Fruit fly (Drosophila melanogaster) whole organism, embryonic: ENCODE measurements around the gene Shmt.

Source experiments
- Abd-B ChIP-seq: fragments of 200-800 bp; sonication (Bioruptor generic); optimal IDR thresholded peaks from 2 replicates; lab custom pipeline; 2018; ENCODE audit warnings: missing biosample characterization, mild to moderate bottlenecking, missing genetic modification characterization, moderate library complexity
- CG10321 ChIP-seq: fragments of 200-800 bp; sonication (Bioruptor generic); IDR thresholded peaks from 2 replicates; pipeline ENCODE4 v1.3.6; 2022; ENCODE audit warnings: missing biosample characterization, missing genetic modification characterization
- CG10462 ChIP-seq: fragments of 200-800 bp; sonication (Bioruptor generic); optimal IDR thresholded peaks from 2 replicates; lab custom pipeline; 2016; ENCODE audit warnings: missing biosample characterization, missing genetic modification characterization
- CG12155 ChIP-seq: fragments of 200-800 bp; sonication (Bioruptor generic); optimal IDR thresholded peaks from 3 replicates; lab custom pipeline; 2016; ENCODE audit warnings: missing biosample characterization, missing genetic modification characterization
- CG12219 ChIP-seq: fragments of 200-800 bp; sonication (Bioruptor generic); optimal IDR thresholded peaks from 3 replicates; lab custom pipeline; 2018; ENCODE audit warnings: missing biosample characterization, mild to moderate bottlenecking, missing genetic modification characterization
- CG12236 ChIP-seq: fragments of 200-800 bp; sonication (Bioruptor generic); optimal IDR thresholded peaks from 2 replicates; lab custom pipeline; 2016; ENCODE audit warnings: missing biosample characterization, missing genetic modification characterization
- CG1529 ChIP-seq: fragments of 200-800 bp; sonication (Bioruptor generic); optimal IDR thresholded peaks from 3 replicates; lab custom pipeline; 2018; ENCODE audit warnings: missing biosample characterization, missing genetic modification characterization
- CG1602 ChIP-seq: fragments of 200-800 bp; sonication (Bioruptor generic); optimal IDR thresholded peaks from 3 replicates; lab custom pipeline; 2016; ENCODE audit warnings: missing biosample characterization, missing genetic modification characterization
- CG16813 ChIP-seq: fragments of 200-800 bp; sonication (Bioruptor generic); IDR thresholded peaks from 3 replicates; pipeline ENCODE4 v1.3.6; 2022; ENCODE audit warnings: missing biosample characterization, missing genetic modification characterization; ENCODE audit not compliant: partially characterized antibody
- CG7357 ChIP-seq: fragments of 200-800 bp; sonication (Bioruptor generic); IDR thresholded peaks from 3 replicates; pipeline ENCODE4 v1.3.6; 2022; ENCODE audit warnings: missing biosample characterization, missing genetic modification characterization
- CG9932 ChIP-seq: fragments of 200-800 bp; sonication (Bioruptor generic); IDR thresholded peaks from 2 replicates; pipeline ENCODE4 v1.3.6; 2022; ENCODE audit warnings: missing biosample characterization, missing genetic modification characterization
- CTCF ChIP-seq: fragments of 200-800 bp; sonication (Bioruptor generic); optimal IDR thresholded peaks from 2 replicates; lab custom pipeline; 2017; ENCODE audit warnings: missing biosample characterization, mild to moderate bottlenecking, missing genetic modification characterization, moderate library complexity
- Dll ChIP-seq: fragments of 200-800 bp; sonication (Bioruptor generic); IDR thresholded peaks from 4 replicates; pipeline ENCODE4 v1.3.6; 2022; ENCODE audit warnings: missing biosample characterization, missing genetic modification characterization; ENCODE audit not compliant: partially characterized antibody
- Doc3 ChIP-seq: fragments of 200-800 bp; sonication (Bioruptor generic); IDR thresholded peaks from 3 replicates; pipeline ENCODE4 v1.3.6; 2022; ENCODE audit warnings: missing biosample characterization, missing genetic modification characterization; ENCODE audit not compliant: partially characterized antibody
- Dp ChIP-seq: fragments of 200-800 bp; sonication (Bioruptor generic); optimal IDR thresholded peaks from 2 replicates; lab custom pipeline; 2018; ENCODE audit warnings: missing biosample characterization, mild to moderate bottlenecking, missing genetic modification characterization, moderate library complexity
- H15 ChIP-seq: fragments of 200-800 bp; sonication (Bioruptor generic); IDR thresholded peaks from 3 replicates; pipeline ENCODE4 v1.3.6; 2022; ENCODE audit warnings: missing biosample characterization, missing genetic modification characterization
- HLH4C ChIP-seq: fragments of 200-800 bp; sonication (Bioruptor generic); IDR thresholded peaks from 3 replicates; pipeline ENCODE4 v1.3.6; 2022; ENCODE audit warnings: missing biosample characterization, missing genetic modification characterization; ENCODE audit not compliant: partially characterized antibody
- Hmr ChIP-seq: fragments of 200-800 bp; sonication (Bioruptor generic); optimal IDR thresholded peaks from 3 replicates; lab custom pipeline; 2017; ENCODE audit warnings: mild to moderate bottlenecking, missing biosample characterization, missing genetic modification reagents, missing genetic modification characterization
- Med ChIP-seq: fragments of 200-800 bp; sonication (Bioruptor generic); peaks from one replicate; lab custom pipeline; 2016; ENCODE audit warnings: missing biosample characterization, missing genetic modification characterization, mild to moderate bottlenecking, inconsistent platforms, moderate library complexity
- NK7.1 ChIP-seq: fragments of 200-800 bp; sonication (Bioruptor generic); optimal IDR thresholded peaks from 3 replicates; lab custom pipeline; 2016; ENCODE audit warnings: missing biosample characterization, missing genetic modification characterization
- Opbp ChIP-seq: fragments of 200-800 bp; sonication (Bioruptor generic); IDR thresholded peaks from 3 replicates; pipeline ENCODE4 v1.3.6; 2022; ENCODE audit warnings: missing biosample characterization, missing genetic modification characterization; ENCODE audit not compliant: partially characterized antibody
- Rfx ChIP-seq: fragments of 200-800 bp; sonication (Bioruptor generic); IDR thresholded peaks from 2 replicates; pipeline ENCODE4 v1.3.6; 2022; ENCODE audit warnings: missing biosample characterization, missing genetic modification characterization
- Scr ChIP-seq: fragments of 200-800 bp; sonication (Bioruptor generic); IDR thresholded peaks from 2 replicates; pipeline ENCODE4 v1.3.6; 2022; ENCODE audit warnings: missing biosample characterization, missing genetic modification characterization; ENCODE audit not compliant: partially characterized antibody
- Sin3A ChIP-seq: fragments of >200 bp; optimal IDR thresholded peaks from 2 replicates; lab custom pipeline; 2018
- Sry-β ChIP-seq: fragments of 200-800 bp; sonication (Bioruptor generic); optimal IDR thresholded peaks from 2 replicates; lab custom pipeline; 2018; ENCODE audit warnings: missing biosample characterization, mild to moderate bottlenecking, missing genetic modification characterization, moderate library complexity
- Sry-δ ChIP-seq: fragments of 200-800 bp; sonication (Bioruptor generic); optimal IDR thresholded peaks from 2 replicates; lab custom pipeline; 2016; ENCODE audit warnings: missing biosample characterization, missing genetic modification characterization
- amos ChIP-seq: fragments of 200-800 bp; sonication (Bioruptor generic); IDR thresholded peaks from 2 replicates; pipeline ENCODE4 v1.3.6; 2022; ENCODE audit warnings: missing biosample characterization, missing genetic modification characterization; ENCODE audit not compliant: partially characterized antibody
- ash1 ChIP-seq: fragments of 200-800 bp; sonication (Bioruptor generic); optimal IDR thresholded peaks from 2 replicates; lab custom pipeline; 2018; ENCODE audit warnings: missing biosample characterization, mild to moderate bottlenecking, missing genetic modification characterization
- chinmo ChIP-seq: fragments of 200-800 bp; sonication (Bioruptor generic); IDR thresholded peaks from 4 replicates; pipeline ENCODE4 v1.3.6; 2022; ENCODE audit warnings: missing biosample characterization, missing genetic modification characterization; ENCODE audit not compliant: partially characterized antibody
- disco-r ChIP-seq: fragments of 200-800 bp; sonication (Bioruptor generic); optimal IDR thresholded peaks from 2 replicates; lab custom pipeline; 2016; ENCODE audit warnings: missing biosample characterization, missing genetic modification characterization
- dmrt11E ChIP-seq: fragments of 200-800 bp; sonication (Bioruptor generic); optimal IDR thresholded peaks from 3 replicates; lab custom pipeline; 2018; ENCODE audit warnings: missing biosample characterization, mild to moderate bottlenecking, missing genetic modification characterization, moderate library complexity
- gsb-n ChIP-seq: fragments of 200-800 bp; sonication (Bioruptor generic); optimal IDR thresholded peaks from 3 replicates; lab custom pipeline; 2018; ENCODE audit warnings: missing biosample characterization, mild to moderate bottlenecking, missing genetic modification characterization
- hbn ChIP-seq: fragments of 200-800 bp; sonication (Bioruptor generic); IDR thresholded peaks from 2 replicates; pipeline ENCODE4 v1.3.6; 2022; ENCODE audit warnings: missing biosample characterization, missing genetic modification characterization; ENCODE audit not compliant: partially characterized antibody
- insv ChIP-seq, 2 experiments: fragments of 200-800 bp; sonication (Bioruptor generic); optimal IDR thresholded peaks; 3 replicates each; lab custom pipeline; 2016 to 2018; ENCODE audit warnings: missing biosample characterization in 2 of 2, missing genetic modification characterization in 2 of 2
- inv ChIP-seq: fragments of 200-800 bp; sonication (Bioruptor generic); IDR thresholded peaks from 2 replicates; pipeline ENCODE4 v1.3.6; 2022; ENCODE audit warnings: missing biosample characterization, missing genetic modification characterization; ENCODE audit not compliant: partially characterized antibody
- jumu ChIP-seq: fragments of 200-800 bp; sonication (Bioruptor generic); optimal IDR thresholded peaks from 3 replicates; lab custom pipeline; 2016; ENCODE audit warnings: missing biosample characterization, missing genetic modification characterization
- knrl ChIP-seq: fragments of 200-800 bp; sonication (Bioruptor generic); IDR thresholded peaks from 3 replicates; pipeline ENCODE4 v1.3.6; 2022; ENCODE audit warnings: missing biosample characterization, missing genetic modification characterization; ENCODE audit not compliant: partially characterized antibody
- nerfin-2 ChIP-seq: fragments of 200-800 bp; sonication (Bioruptor generic); IDR thresholded peaks from 2 replicates; pipeline ENCODE4 v1.3.6; 2022; ENCODE audit warnings: missing biosample characterization, missing genetic modification characterization; ENCODE audit not compliant: partially characterized antibody
- pita ChIP-seq: fragments of 200-800 bp; sonication (Bioruptor generic); optimal IDR thresholded peaks from 2 replicates; lab custom pipeline; 2017; ENCODE audit warnings: missing biosample characterization, mild to moderate bottlenecking, missing genetic modification characterization
- pnt ChIP-seq: fragments of 200-800 bp; sonication (Bioruptor generic); optimal IDR thresholded peaks from 3 replicates; lab custom pipeline; 2016; ENCODE audit warnings: missing biosample characterization, missing genetic modification characterization
- ranshi ChIP-seq: fragments of 200-800 bp; sonication (Bioruptor generic); IDR thresholded peaks from 2 replicates; pipeline ENCODE4 v1.3.6; 2022; ENCODE audit warnings: missing biosample characterization, missing genetic modification characterization
- tio ChIP-seq: fragments of 200-800 bp; sonication (Bioruptor generic); optimal IDR thresholded peaks from 2 replicates; lab custom pipeline; 2017; ENCODE audit warnings: missing biosample characterization, missing genetic modification characterization, inconsistent platforms
- yki ChIP-seq: fragments of >200 bp; optimal IDR thresholded peaks from 3 replicates; lab custom pipeline; 2018
- z ChIP-seq: fragments of 200-800 bp; sonication (Bioruptor generic); IDR thresholded peaks from 3 replicates; pipeline ENCODE4 v1.3.6; 2022; ENCODE audit warnings: missing biosample characterization, missing genetic modification characterization
- zen ChIP-seq: fragments of 200-800 bp; sonication (Bioruptor generic); optimal IDR thresholded peaks from 3 replicates; lab custom pipeline; 2018; ENCODE audit warnings: missing biosample characterization, mild to moderate bottlenecking, missing genetic modification characterization, moderate library complexity

Shmt gene

DNA sequence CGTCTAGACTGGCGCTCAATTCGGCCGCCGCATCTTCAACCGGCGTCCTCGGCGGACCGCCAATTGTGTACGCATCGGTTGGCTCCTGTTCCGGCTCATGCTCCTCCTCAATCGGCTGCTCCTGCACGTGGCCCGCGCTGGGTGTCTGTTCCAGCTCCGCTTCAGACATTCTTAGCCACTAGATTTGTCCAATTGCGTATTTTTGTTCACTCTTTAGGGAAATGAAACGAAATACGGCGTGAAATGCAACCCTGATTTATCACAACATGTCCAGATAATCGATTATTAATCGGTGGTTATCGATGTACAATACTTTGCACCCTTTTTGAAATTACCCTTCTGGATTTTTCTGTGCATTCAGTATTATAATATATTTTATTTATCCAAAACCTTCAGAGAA, 40.0 kb downstream of the Shmt start, which contains the start of gene mof (continued):
- no peak for TF ChIP-seq tio (GFP tag; lab: Kevin White, UChicago)
- TF ChIP-seq Sry-β (GFP tag; lab: Kevin White, UChicago), result no peak
- no peak for TF ChIP-seq CG10462 (GFP tag; lab: Kevin White, UChicago)
- no peak for TF ChIP-seq CG7357 (GFP tag; lab: Robert Waterston, UW)
- no peak for TF ChIP-seq H15 (GFP tag; lab: Robert Waterston, UW)
- peak; percentile 55 for TF ChIP-seq inv (GFP tag; lab: Robert Waterston, UW)
- no peak for TF ChIP-seq insv (GFP tag; optimal IDR thresholded peaks at IDR 0.05; lab: Kevin White, UChicago)
- TF ChIP-seq CG10321 (GFP tag; lab: Robert Waterston, UW), result no peak
- TF ChIP-seq CG1602 (GFP tag; lab: Kevin White, UChicago), result no peak
- TF ChIP-seq Dp (GFP tag; lab: Kevin White, UChicago), result peak; percentile 78
- peak; percentile 74 for TF ChIP-seq Dll (GFP tag; lab: Robert Waterston, UW)
- TF ChIP-seq HLH4C, result peak; percentile 87
- peak; percentile 50 for TF ChIP-seq Sry-δ
- peak; percentile 57; the same call in 2 of the 3 replicates for TF ChIP-seq knrl
- no peak for TF ChIP-seq pita (GFP tag; lab: Kevin White, UChicago)
- TF ChIP-seq jumu (GFP tag; lab: Kevin White, UChicago), result no peak
- TF ChIP-seq CG16813 (GFP tag; lab: Robert Waterston, UW), result peak; percentile 69
- no peak for TF ChIP-seq CTCF (GFP tag; lab: Kevin White, UChicago)
- no peak for TF ChIP-seq CG12155 (GFP tag; lab: Kevin White, UChicago)
- TF ChIP-seq yki (lab: Kevin White, UChicago), result no peak
- TF ChIP-seq disco-r, result no peak
- no peak for TF ChIP-seq NK7.1 (GFP tag; lab: Kevin White, UChicago)
- no peak for TF ChIP-seq CG12236
- peak; percentile 75 for TF ChIP-seq Scr (GFP tag; lab: Robert Waterston, UW)
- TF ChIP-seq Opbp, result peak; percentile 61; the same call in 2 of the 3 replicates
- TF ChIP-seq ash1, result no peak
- peak; percentile 67; the same call in 1 of the 4 replicates for TF ChIP-seq chinmo
- TF ChIP-seq CG9932 (GFP tag; lab: Robert Waterston, UW), result no peak
- TF ChIP-seq pnt (GFP tag; lab: Kevin White, UChicago), result no peak
- no peak for TF ChIP-seq CG1529
- TF ChIP-seq amos (GFP tag; lab: Robert Waterston, UW), result peak; percentile 57; the same call in 1 of the 2 replicates
- TF ChIP-seq nerfin-2, result peak; percentile 86
- no peak for TF ChIP-seq zen
- peak; percentile 60 for TF ChIP-seq Med (GFP tag; lab: Kevin White, UChicago)
- TF ChIP-seq ranshi, result 0 out of 2 replicates have a peak, but pooled peaks have one; percentile 9
- TF ChIP-seq dmrt11E (tag; lab: Kevin White, UChicago), result no peak
- TF ChIP-seq Hmr (GFP tag; lab: Kevin White, UChicago), result no peak
- no peak for TF ChIP-seq CG12219
- peak; percentile 58 for TF ChIP-seq Doc3 (GFP tag; lab: Robert Waterston, UW)
- TF ChIP-seq z (GFP tag; lab: Robert Waterston, UW), result no peak
- TF ChIP-seq Rfx (GFP tag; lab: Robert Waterston, UW), result no peak
- no peak for TF ChIP-seq Abd-B
- peak; percentile 64 for TF ChIP-seq hbn (GFP tag; lab: Robert Waterston, UW)
- no peak for TF ChIP-seq gsb-n (tag; lab: Kevin White, UChicago)
- TF ChIP-seq Sin3A, result no peak
